Fruit fly (Drosophila melanogaster) Kc167 (cell line): ENCODE measurements around the gene CG42359.

Experiments used
- Myc ChIP-seq: fragments of >200 bp; optimal IDR thresholded peaks from 2 replicates; lab custom pipeline; 2017; ENCODE audit warnings: missing external identifiers
- Sin3A ChIP-seq: fragments of >200 bp; optimal IDR thresholded peaks from 2 replicates; lab custom pipeline; 2018; ENCODE audit warnings: missing external identifiers
- h ChIP-seq: fragments of >200 bp; optimal IDR thresholded peaks from 3 replicates; lab custom pipeline; 2018; ENCODE audit warnings: missing external identifiers
- insv ChIP-seq: fragments of >200 bp; optimal IDR thresholded peaks from 3 replicates; lab custom pipeline; 2018; ENCODE audit warnings: missing external identifiers
- psq ChIP-seq: fragments of >200 bp; optimal IDR thresholded peaks from 2 replicates; lab custom pipeline; 2017; ENCODE audit warnings: missing external identifiers
- ttk ChIP-seq: sonication (Bioruptor generic); optimal IDR thresholded peaks from 2 replicates; lab custom pipeline; 2017; ENCODE audit warnings: missing external identifiers

Gene CG42359

DNA sequence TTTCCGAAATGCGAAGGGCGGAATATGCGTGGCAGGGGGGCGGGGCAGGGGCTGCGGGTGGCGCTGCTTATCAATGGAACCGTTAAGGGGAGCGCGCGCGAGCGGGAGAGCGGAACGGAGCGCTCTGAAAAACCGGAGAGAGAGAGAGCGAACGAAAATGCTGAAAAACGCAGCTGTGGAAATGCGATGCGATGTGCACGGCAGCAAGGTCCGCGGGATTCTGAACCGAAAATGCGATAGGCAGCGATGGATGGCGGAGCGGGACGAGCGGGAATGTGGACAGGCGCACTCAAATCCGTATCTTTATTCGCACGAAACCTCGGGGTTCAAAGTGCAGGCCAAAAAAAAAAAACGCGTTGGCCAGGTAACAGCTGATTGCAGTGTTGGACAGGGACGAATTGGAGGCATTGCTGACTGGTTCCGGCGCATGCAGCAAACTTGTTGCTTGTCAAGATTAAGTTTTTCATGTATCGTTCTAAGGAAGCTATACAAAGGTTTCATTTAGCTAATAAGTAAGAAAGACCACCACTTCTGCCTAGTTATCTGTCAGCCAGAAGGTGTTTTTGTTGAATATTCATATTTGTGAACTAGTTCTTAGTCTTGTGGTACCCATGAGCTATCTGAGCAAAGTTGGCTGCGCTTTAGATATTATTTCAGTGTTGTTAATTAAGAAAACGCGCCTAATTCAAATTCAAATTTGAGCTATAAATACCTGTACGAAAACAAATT, 14.4 kb downstream of the CG42359 start, which contains the start of gene Ppcs:
TSS of gene Ppcs (minus strand) at position 400 of the 729 bp plus-strand sequence.
- TF ChIP-seq Myc (lab: Kevin White, UChicago) (no peak), Sin3A (no peak), h (no peak), insv (lab: Kevin White, UChicago) (no peak), ttk (lab: Kevin White, UChicago) (no peak), psq (no peak)

- no peak for TF ChIP-seq h
- TF ChIP-seq insv (lab: Kevin White, UChicago), result no peak
- no peak for TF ChIP-seq Myc (lab: Kevin White, UChicago)
- TF ChIP-seq ttk (lab: Kevin White, UChicago), result no peak
- no peak for TF ChIP-seq psq
- no peak for TF ChIP-seq Sin3A
Observed at dm6 chr3R:19134957-19135356, 27.1 kb downstream of the CG42359 start, which contains the start of gene Cyp12a4. Cyp12a4 (plus strand) TSS chr3R:19135158.

DNA sequence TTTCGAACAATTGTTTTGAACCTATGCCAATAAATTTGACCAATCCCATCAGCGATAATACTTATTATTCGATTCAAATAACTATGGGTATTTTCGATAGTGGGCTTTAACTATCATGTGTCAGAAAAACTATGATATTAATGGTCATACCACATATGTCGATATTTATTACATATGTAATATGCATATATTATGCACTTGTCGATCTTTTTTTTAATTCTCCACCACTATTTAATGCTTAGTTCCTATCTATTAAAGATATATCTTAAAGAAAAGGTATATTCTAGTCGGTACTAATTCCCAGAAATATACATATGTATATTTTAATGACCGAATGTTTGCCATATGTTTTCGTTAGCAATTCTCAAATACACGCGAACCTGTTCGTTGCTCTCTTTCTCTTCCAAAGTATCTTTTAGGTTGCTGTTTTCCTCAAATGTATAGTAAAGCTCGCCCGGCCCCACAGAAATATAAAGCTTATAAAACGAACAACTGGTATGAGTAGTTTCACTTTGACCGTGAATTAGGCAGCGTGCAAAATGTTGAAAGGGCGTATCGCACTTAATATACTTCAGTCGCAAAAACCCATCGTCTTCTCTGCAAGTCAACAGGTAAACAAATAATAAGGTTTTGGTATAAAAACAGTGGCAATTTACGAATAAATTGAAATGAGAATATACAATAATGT, 29.8 kb downstream of the CG42359 start, which contains the start of gene Cyp12a5:
TSS of gene Cyp12a5 (plus strand) at position 503 of the 688 bp plus-strand sequence.
- TF ChIP-seq psq (no peak), h (no peak), insv (lab: Kevin White, UChicago) (no peak), Myc (lab: Kevin White, UChicago) (no peak)

DNA sequence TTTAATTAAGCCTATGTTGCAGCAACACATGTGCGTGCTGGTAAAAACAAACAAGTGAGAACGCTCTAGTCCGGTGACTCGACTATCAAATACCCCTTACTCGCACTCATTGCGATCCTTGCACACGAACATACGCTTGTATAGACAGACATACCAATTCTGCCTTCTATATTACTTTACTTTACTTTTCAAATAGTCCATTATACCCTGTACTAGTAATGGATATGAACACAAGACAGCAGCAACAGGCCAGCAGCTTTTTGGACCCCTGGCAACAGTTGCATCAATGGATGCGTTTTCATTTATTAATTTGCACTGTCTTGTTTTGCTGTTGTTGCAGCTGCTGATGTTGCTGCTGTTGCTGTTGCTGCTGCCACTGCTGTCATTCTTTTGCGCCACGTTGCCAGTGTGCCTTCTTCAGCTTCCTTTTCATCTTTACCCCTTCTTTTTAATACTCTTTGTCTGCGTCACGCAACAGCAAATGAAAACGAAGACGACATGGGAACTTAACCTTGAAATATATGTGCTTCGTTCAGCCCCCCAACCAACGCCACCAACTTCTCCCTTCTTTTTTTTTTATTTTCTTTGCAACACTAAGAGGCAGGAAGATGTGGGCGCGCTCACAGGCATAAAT, 43.5 kb downstream of the CG42359 start:
- TF ChIP-seq ttk (lab: Kevin White, UChicago) (no peak), Myc (lab: Kevin White, UChicago) (no peak), insv (lab: Kevin White, UChicago) (no peak), psq (no peak), h (no peak), Sin3A (no peak)

DNA sequence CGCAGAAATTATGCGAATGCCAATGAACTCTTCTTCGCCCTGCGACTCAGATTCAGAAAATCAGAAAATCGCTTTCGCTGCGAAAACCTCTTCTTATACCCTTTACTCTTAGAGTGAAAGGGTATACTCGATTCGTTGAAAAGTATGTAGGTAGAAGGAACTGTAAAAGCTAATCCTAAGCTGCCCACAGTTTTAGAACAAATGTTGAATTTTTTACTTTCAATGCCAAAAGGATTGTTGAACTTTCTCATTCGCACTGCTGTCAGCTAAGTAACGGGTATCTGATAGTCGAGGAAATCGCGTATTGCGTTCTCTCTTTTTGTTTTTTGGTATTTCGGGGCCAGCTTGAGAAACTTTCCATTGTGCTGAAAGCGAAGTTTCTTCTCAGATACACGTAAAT, 48.3 kb downstream of the CG42359 start:
- TF ChIP-seq ttk (lab: Kevin White, UChicago), result no peak
- TF ChIP-seq insv (lab: Kevin White, UChicago), result no peak
- TF ChIP-seq psq, result no peak
- no peak for TF ChIP-seq Sin3A
- no peak for TF ChIP-seq Myc (lab: Kevin White, UChicago)
- TF ChIP-seq h, result no peak

dm6 chr3R:19112372-19112771, 49.7 kb downstream of the CG42359 start:
- TF ChIP-seq psq (no peak), h (no peak), ttk (lab: Kevin White, UChicago) (no peak), Sin3A (no peak), Myc (lab: Kevin White, UChicago) (no peak)
